Fruit fly (Drosophila melanogaster) whole organism, embryonic: ENCODE measurements around the gene CG6067.
A peak's percentile ranks its signal among the peaks of the same experiment; 100 is the strongest.

Experiments
- ATbp ChIP-seq: fragments of 200-800 bp; sonication (Bioruptor generic); optimal IDR thresholded peaks from 2 replicates; lab custom pipeline; 2017; ENCODE audit warnings: missing biosample characterization, mild to moderate bottlenecking, missing genetic modification characterization, missing genetic modification reagents
- Abd-B ChIP-seq: fragments of 200-800 bp; sonication (Bioruptor generic); optimal IDR thresholded peaks from 2 replicates; lab custom pipeline; 2018; ENCODE audit warnings: missing biosample characterization, mild to moderate bottlenecking, missing genetic modification characterization, moderate library complexity
- B-H1 ChIP-seq: fragments of 200-800 bp; sonication (Bioruptor generic); IDR thresholded peaks from 3 replicates; pipeline ENCODE4 v1.3.6; 2022; ENCODE audit warnings: missing biosample characterization, missing genetic modification characterization
- Blimp-1 ChIP-seq: fragments of 200-800 bp; sonication (Bioruptor generic); optimal IDR thresholded peaks from 3 replicates; lab custom pipeline; 2018; ENCODE audit warnings: missing biosample characterization, missing genetic modification characterization, mild to moderate bottlenecking, moderate library complexity, missing genetic modification reagents
- C15 ChIP-seq: fragments of 200-800 bp; sonication (Bioruptor generic); IDR thresholded peaks from 3 replicates; pipeline ENCODE4 v1.3.6; 2022; ENCODE audit warnings: missing biosample characterization, missing genetic modification characterization
- CG10565 ChIP-seq: fragments of 200-800 bp; sonication (Bioruptor generic); optimal IDR thresholded peaks from 3 replicates; lab custom pipeline; 2016; ENCODE audit warnings: missing biosample characterization, mild to moderate bottlenecking, missing genetic modification characterization
- CG17186 ChIP-seq: fragments of 200-800 bp; sonication (Bioruptor generic); optimal IDR thresholded peaks from 3 replicates; lab custom pipeline; 2017; ENCODE audit warnings: missing biosample characterization, missing genetic modification reagents, missing genetic modification characterization
- CG2129 ChIP-seq: fragments of 200-800 bp; sonication (Bioruptor generic); IDR thresholded peaks from 2 replicates; pipeline ENCODE4 v1.3.6; 2022; ENCODE audit warnings: missing biosample characterization, missing genetic modification characterization; ENCODE audit not compliant: partially characterized antibody
- CG2712 ChIP-seq: fragments of 200-800 bp; optimal IDR thresholded peaks from 3 replicates; lab custom pipeline; 2019; ENCODE audit warnings: missing biosample characterization, mild to moderate bottlenecking, missing genetic modification characterization, moderate library complexity
- CG6254 ChIP-seq: fragments of 200-800 bp; sonication (Bioruptor generic); optimal IDR thresholded peaks from 3 replicates; lab custom pipeline; 2017; ENCODE audit warnings: mild to moderate bottlenecking, missing biosample characterization, missing genetic modification reagents, missing genetic modification characterization
- CG6765 ChIP-seq: fragments of 200-800 bp; sonication (Bioruptor generic); optimal IDR thresholded peaks from 3 replicates; lab custom pipeline; 2017; ENCODE audit warnings: missing biosample characterization, mild to moderate bottlenecking, missing genetic modification characterization
- CG8944 ChIP-seq: fragments of 200-800 bp; sonication (Bioruptor generic); optimal IDR thresholded peaks from 3 replicates; lab custom pipeline; 2016; ENCODE audit warnings: missing biosample characterization, missing genetic modification characterization
- Chrac-16 ChIP-seq: fragments of 200-800 bp; sonication (Bioruptor generic); optimal IDR thresholded peaks from 3 replicates; lab custom pipeline; 2016; ENCODE audit warnings: missing biosample characterization, missing genetic modification characterization
- CoRest ChIP-seq: fragments of 200-800 bp; sonication (Bioruptor generic); optimal IDR thresholded peaks from 3 replicates; lab custom pipeline; 2018; ENCODE audit warnings: missing biosample characterization, mild to moderate bottlenecking, missing genetic modification characterization, moderate library complexity
- Doc3 ChIP-seq: fragments of 200-800 bp; sonication (Bioruptor generic); IDR thresholded peaks from 3 replicates; pipeline ENCODE4 v1.3.6; 2022; ENCODE audit warnings: missing biosample characterization, missing genetic modification characterization; ENCODE audit not compliant: partially characterized antibody
- Dp ChIP-seq: fragments of 200-800 bp; sonication (Bioruptor generic); optimal IDR thresholded peaks from 2 replicates; lab custom pipeline; 2018; ENCODE audit warnings: missing biosample characterization, mild to moderate bottlenecking, missing genetic modification characterization, moderate library complexity
- Drgx ChIP-seq: fragments of 200-800 bp; sonication (Bioruptor generic); IDR thresholded peaks from 2 replicates; pipeline ENCODE4 v1.3.6; 2022; ENCODE audit warnings: missing biosample characterization, missing genetic modification characterization
- GATAe ChIP-seq: fragments of 200-800 bp; sonication (Bioruptor generic); conservative IDR thresholded peaks from 2 replicates; pipeline ENCODE4 v1.3.6; 2022; ENCODE audit warnings: missing biosample characterization, missing genetic modification characterization
- Gsc ChIP-seq: fragments of 200-800 bp; sonication (Bioruptor generic); IDR thresholded peaks from 2 replicates; pipeline ENCODE4 v1.3.6; 2022; ENCODE audit warnings: missing biosample characterization, missing genetic modification characterization
- Hmr ChIP-seq: fragments of 200-800 bp; sonication (Bioruptor generic); optimal IDR thresholded peaks from 3 replicates; lab custom pipeline; 2017; ENCODE audit warnings: mild to moderate bottlenecking, missing biosample characterization, missing genetic modification reagents, missing genetic modification characterization
- Kr ChIP-seq: fragments of 200-800 bp; sonication (Bioruptor generic); optimal IDR thresholded peaks from 2 replicates; lab custom pipeline; 2017; ENCODE audit warnings: missing biosample characterization, mild to moderate bottlenecking, missing genetic modification characterization
- Max ChIP-seq: fragments of 200-800 bp; sonication (Bioruptor generic); optimal IDR thresholded peaks from 2 replicates; lab custom pipeline; 2016; ENCODE audit warnings: missing biosample characterization, mild to moderate bottlenecking, missing genetic modification characterization
- Mrtf ChIP-seq: fragments of 200-800 bp; sonication (Bioruptor generic); IDR thresholded peaks from 3 replicates; pipeline ENCODE4 v1.3.6; 2022; ENCODE audit warnings: missing biosample characterization, missing genetic modification characterization
- Oaz ChIP-seq: fragments of 200-800 bp; sonication (Bioruptor generic); IDR thresholded peaks from 2 replicates; pipeline ENCODE4 v1.3.6; 2022; ENCODE audit warnings: missing biosample characterization, missing genetic modification characterization
- Ptx1 ChIP-seq: fragments of 200-800 bp; sonication (Bioruptor generic); IDR thresholded peaks from 2 replicates; pipeline ENCODE4 v1.3.6; 2022; ENCODE audit warnings: missing biosample characterization, missing genetic modification characterization
- Ravus ChIP-seq: fragments of 200-800 bp; sonication (Bioruptor generic); IDR thresholded peaks from 2 replicates; pipeline ENCODE4 v1.3.6; 2022; ENCODE audit warnings: missing biosample characterization, missing genetic modification characterization
- Usf ChIP-seq: fragments of 200-800 bp; sonication (Bioruptor generic); optimal IDR thresholded peaks from 2 replicates; lab custom pipeline; 2017; ENCODE audit warnings: missing genotype, missing biosample characterization, missing genetic modification characterization
- al ChIP-seq: fragments of 200-800 bp; sonication (Bioruptor generic); IDR thresholded peaks from 2 replicates; pipeline ENCODE4 v1.3.6; 2022; ENCODE audit warnings: missing biosample characterization, missing genetic modification characterization
- aop ChIP-seq: fragments of 200-800 bp; sonication (Bioruptor generic); IDR thresholded peaks from 2 replicates; pipeline ENCODE4 v1.3.6; 2022; ENCODE audit warnings: missing biosample characterization, missing genetic modification characterization
- ap ChIP-seq: fragments of 200-800 bp; sonication (Bioruptor generic); IDR thresholded peaks from 2 replicates; pipeline ENCODE4 v1.3.6; 2022; ENCODE audit warnings: missing biosample characterization, missing genetic modification characterization
- bcd ChIP-seq: fragments of 200-800 bp; sonication (Bioruptor generic); optimal IDR thresholded peaks from 2 replicates; lab custom pipeline; 2017; ENCODE audit warnings: missing biosample characterization, mild to moderate bottlenecking, missing genetic modification characterization
- bigmax ChIP-seq: fragments of 200-800 bp; sonication (Bioruptor generic); optimal IDR thresholded peaks from 2 replicates; lab custom pipeline; 2018; ENCODE audit warnings: missing biosample characterization, mild to moderate bottlenecking, missing genetic modification characterization
- bsh ChIP-seq, 2 experiments: fragments of 200-800 bp; sonication (Bioruptor generic); optimal IDR thresholded peaks; 2 replicates each; lab custom pipeline; 2017 to 2018; ENCODE audit warnings: mild to moderate bottlenecking in 2 of 2, missing biosample characterization in 2 of 2, missing genetic modification characterization in 2 of 2, moderate library complexity in 1 of 2
- cad ChIP-seq: fragments of >200 bp; optimal IDR thresholded peaks from 2 replicates; lab custom pipeline; 2017; ENCODE audit warnings: missing biosample characterization, missing genetic modification characterization
- dm ChIP-seq: fragments of 200-800 bp; sonication (Bioruptor generic); optimal IDR thresholded peaks from 3 replicates; lab custom pipeline; 2016; ENCODE audit warnings: missing biosample characterization, missing genetic modification characterization
- dmrt11E ChIP-seq: fragments of 200-800 bp; sonication (Bioruptor generic); optimal IDR thresholded peaks from 3 replicates; lab custom pipeline; 2018; ENCODE audit warnings: missing biosample characterization, mild to moderate bottlenecking, missing genetic modification characterization, moderate library complexity
- en ChIP-seq: fragments of 200-800 bp; sonication (Bioruptor generic); optimal IDR thresholded peaks from 2 replicates; lab custom pipeline; 2016; ENCODE audit warnings: missing biosample characterization, missing genetic modification characterization
- gce ChIP-seq: fragments of 200-800 bp; sonication (Bioruptor generic); IDR thresholded peaks from 3 replicates; pipeline ENCODE4 v1.3.6; 2022; ENCODE audit warnings: missing biosample characterization, missing genetic modification characterization
- gsb-n ChIP-seq: fragments of 200-800 bp; sonication (Bioruptor generic); optimal IDR thresholded peaks from 3 replicates; lab custom pipeline; 2018; ENCODE audit warnings: missing biosample characterization, mild to moderate bottlenecking, missing genetic modification characterization
- ham ChIP-seq: fragments of 200-800 bp; sonication (Bioruptor generic); IDR thresholded peaks from 2 replicates; pipeline ENCODE4 v1.3.6; 2022; ENCODE audit warnings: missing biosample characterization, missing genetic modification characterization
- jing ChIP-seq: fragments of 200-800 bp; sonication (Bioruptor generic); optimal IDR thresholded peaks from 2 replicates; lab custom pipeline; 2018; ENCODE audit warnings: missing biosample characterization, mild to moderate bottlenecking, missing genetic modification characterization
- kni ChIP-seq: fragments of 200-800 bp; sonication (Bioruptor generic); optimal IDR thresholded peaks from 3 replicates; lab custom pipeline; 2017; ENCODE audit warnings: mild to moderate bottlenecking, missing biosample characterization, missing genetic modification reagents, missing genetic modification characterization
- lmd ChIP-seq: fragments of 200-800 bp; sonication (Bioruptor generic); IDR thresholded peaks from 2 replicates; pipeline ENCODE4 v1.3.6; 2022; ENCODE audit warnings: missing biosample characterization, missing genetic modification characterization
- nom ChIP-seq: fragments of 200-800 bp; sonication (Bioruptor generic); optimal IDR thresholded peaks from 2 replicates; lab custom pipeline; 2017; ENCODE audit warnings: missing biosample characterization, missing genetic modification characterization, mild to moderate bottlenecking, moderate library complexity, missing genetic modification reagents
- oc ChIP-seq: fragments of 200-800 bp; sonication (Bioruptor generic); optimal IDR thresholded peaks from 2 replicates; lab custom pipeline; 2018; ENCODE audit warnings: missing biosample characterization, mild to moderate bottlenecking, missing genetic modification characterization, moderate library complexity
- sisA ChIP-seq: fragments of 200-800 bp; sonication (Bioruptor generic); IDR thresholded peaks from 2 replicates; pipeline ENCODE4 v1.3.6; 2022; ENCODE audit warnings: missing biosample characterization, missing genetic modification characterization
- tup ChIP-seq: fragments of 200-800 bp; sonication (Bioruptor generic); optimal IDR thresholded peaks from 2 replicates; lab custom pipeline; 2016; ENCODE audit warnings: missing biosample characterization, mild to moderate bottlenecking, missing genetic modification characterization, moderate library complexity
- vfl ChIP-seq: fragments of 200-800 bp; sonication (Bioruptor generic); optimal IDR thresholded peaks from 2 replicates; lab custom pipeline; 2016; ENCODE audit warnings: missing biosample characterization, missing genetic modification characterization
- vnd ChIP-seq: fragments of 200-800 bp; sonication (Bioruptor generic); IDR thresholded peaks from 3 replicates; pipeline ENCODE4 v1.3.6; 2022; ENCODE audit warnings: missing biosample characterization, missing genetic modification characterization; ENCODE audit not compliant: partially characterized antibody
- yki ChIP-seq: fragments of >200 bp; optimal IDR thresholded peaks from 3 replicates; lab custom pipeline; 2018
- zen ChIP-seq: fragments of 200-800 bp; sonication (Bioruptor generic); optimal IDR thresholded peaks from 3 replicates; lab custom pipeline; 2018; ENCODE audit warnings: missing biosample characterization, mild to moderate bottlenecking, missing genetic modification characterization, moderate library complexity
- zf30C ChIP-seq: fragments of 200-800 bp; sonication (Bioruptor generic); optimal IDR thresholded peaks from 3 replicates; lab custom pipeline; 2018; ENCODE audit warnings: missing biosample characterization, mild to moderate bottlenecking, missing genetic modification characterization

Gene CG6067

DNA sequence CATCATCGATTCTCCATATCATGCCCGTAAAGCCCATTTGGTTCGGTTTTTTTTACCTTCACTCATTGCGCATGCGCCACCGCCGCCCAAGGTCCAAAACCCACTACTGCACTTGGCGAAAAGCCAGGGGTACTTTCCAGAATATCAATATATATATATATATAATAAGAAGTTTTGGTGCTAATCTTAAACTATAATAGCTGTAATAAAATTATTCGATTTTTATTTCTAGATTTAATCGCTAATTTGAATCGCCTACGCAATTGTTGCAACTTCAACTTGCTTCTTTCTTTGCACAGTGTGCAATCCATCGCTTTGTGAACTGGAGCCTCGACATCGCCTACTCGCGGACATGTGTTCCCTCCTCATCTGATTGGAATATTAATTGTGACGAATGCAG lies 48.4 kb downstream of the CG6067 start (continued):
- no peak for TF ChIP-seq Dp (GFP tag; lab: Kevin White, UChicago)
- no peak for TF ChIP-seq vfl (GFP tag; lab: Kevin White, UChicago)
- peak; percentile 9; the same call in 1 of the 2 replicates for TF ChIP-seq Drgx (GFP tag; lab: Robert Waterston, UW)
- no peak for TF ChIP-seq dm
- TF ChIP-seq Max (GFP tag; lab: Kevin White, UChicago), result no peak
- TF ChIP-seq ham (GFP tag; lab: Robert Waterston, UW), result no peak
- TF ChIP-seq GATAe (GFP tag; lab: Robert Waterston, UW), result no peak
- no peak for TF ChIP-seq Ravus (GFP tag; lab: Robert Waterston, UW)
- TF ChIP-seq al (GFP tag; lab: Robert Waterston, UW), result no peak
- TF ChIP-seq bigmax (GFP tag; lab: Kevin White, UChicago), result no peak
- no peak for TF ChIP-seq Abd-B (GFP tag; lab: Kevin White, UChicago)
- no peak for TF ChIP-seq aop (GFP tag; lab: Robert Waterston, UW)
- TF ChIP-seq sisA (GFP tag; lab: Robert Waterston, UW), result no peak
- no peak for TF ChIP-seq Oaz (GFP tag; lab: Robert Waterston, UW)
- no peak for TF ChIP-seq Hmr (GFP tag; lab: Kevin White, UChicago)
- peak; percentile 20 for TF ChIP-seq nom (GFP tag; lab: Kevin White, UChicago)
- TF ChIP-seq CG8944 (GFP tag; lab: Kevin White, UChicago), result no peak
- TF ChIP-seq CG10565 (GFP tag; lab: Kevin White, UChicago), result no peak
- no peak for TF ChIP-seq CoRest (tag; lab: Kevin White, UChicago)
- no peak for TF ChIP-seq kni (GFP tag; lab: Kevin White, UChicago)
- peak; percentile 16 for TF ChIP-seq dmrt11E (tag; lab: Kevin White, UChicago)
- TF ChIP-seq Mrtf (GFP tag; lab: Robert Waterston, UW), result 0 out of 3 replicates have a peak, but pooled peaks have one; percentile 20
- peak; percentile 25 for TF ChIP-seq Blimp-1 (GFP tag; lab: Kevin White, UChicago)
- TF ChIP-seq CG6765 (GFP tag; lab: Kevin White, UChicago), result no peak
- TF ChIP-seq cad (GFP tag; lab: Kevin White, UChicago), result no peak
- no peak for TF ChIP-seq vnd (GFP tag; lab: Robert Waterston, UW)
- no peak for TF ChIP-seq en (GFP tag; lab: Kevin White, UChicago)
- no peak for TF ChIP-seq zen
- TF ChIP-seq Usf, result no peak
- TF ChIP-seq Gsc, result no peak
- no peak for TF ChIP-seq Kr (GFP tag; lab: Kevin White, UChicago)
- peak; percentile 2 for TF ChIP-seq zf30C
- no peak for TF ChIP-seq Doc3 (GFP tag; lab: Robert Waterston, UW)
- no peak for TF ChIP-seq CG2129 (GFP tag; lab: Robert Waterston, UW)
- TF ChIP-seq ATbp (GFP tag; lab: Kevin White, UChicago), result no peak
- no peak for TF ChIP-seq oc (tag; lab: Kevin White, UChicago)
- TF ChIP-seq B-H1 (GFP tag; lab: Robert Waterston, UW), result no peak
- no peak for TF ChIP-seq Chrac-16 (GFP tag; lab: Kevin White, UChicago)
- no peak for TF ChIP-seq tup
- no peak for TF ChIP-seq CG17186 (GFP tag; lab: Kevin White, UChicago)
- no peak for TF ChIP-seq yki (lab: Kevin White, UChicago)
- TF ChIP-seq ap (GFP tag; lab: Robert Waterston, UW), result no peak
- no peak for TF ChIP-seq bcd (GFP tag; lab: Kevin White, UChicago)
- TF ChIP-seq gce (GFP tag; lab: Robert Waterston, UW), result no peak
- 0 out of 2 replicates have a peak, but pooled peaks have one; percentile 9 for TF ChIP-seq lmd (GFP tag; lab: Robert Waterston, UW)
- TF ChIP-seq jing (GFP tag; lab: Kevin White, UChicago), result no peak
- peak; percentile 45 for TF ChIP-seq CG2712 (tag; lab: Kevin White, UChicago)
- peak; percentile 14 for TF ChIP-seq CG6254
- peak; percentile 5 for TF ChIP-seq gsb-n (tag; lab: Kevin White, UChicago)
- peak; percentile 14 to 25 for TF ChIP-seq bsh (GFP tag; optimal IDR thresholded peaks at IDR 0.05; lab: Kevin White, UChicago)
- TF ChIP-seq C15 (GFP tag; lab: Robert Waterston, UW), result no peak
- peak; percentile 41 for TF ChIP-seq Ptx1 (GFP tag; lab: Robert Waterston, UW)
